Worm (Caenorhabditis elegans): ENCODE results near the gene nex-2.

Gene nex-2

DNA sequence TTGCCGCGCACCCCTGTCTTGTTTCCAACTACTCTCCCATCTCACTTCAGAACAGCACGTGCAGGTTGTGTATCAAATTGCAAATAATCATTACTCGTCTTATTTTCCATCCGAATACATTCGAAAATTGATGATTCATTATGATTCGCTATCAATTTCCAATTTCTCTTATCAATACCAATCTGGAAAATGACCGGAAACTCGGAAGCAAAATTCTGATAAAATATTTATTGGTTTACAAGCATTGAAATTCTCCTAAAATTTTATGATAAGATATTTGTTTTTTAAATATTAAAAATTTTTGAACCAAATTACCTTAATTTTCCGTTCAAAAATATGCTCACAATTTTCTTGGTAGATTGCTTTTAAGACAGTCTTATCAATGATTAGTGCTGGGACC is 24.9 kb downstream of the nex-2 start:
- TF ChIP-seq tab-1 (GFP tag; IDR thresholded peaks at IDR 0.05) (no peak), flt-1 (GFP tag; IDR thresholded peaks at IDR 0.05) (no peak)

DNA sequence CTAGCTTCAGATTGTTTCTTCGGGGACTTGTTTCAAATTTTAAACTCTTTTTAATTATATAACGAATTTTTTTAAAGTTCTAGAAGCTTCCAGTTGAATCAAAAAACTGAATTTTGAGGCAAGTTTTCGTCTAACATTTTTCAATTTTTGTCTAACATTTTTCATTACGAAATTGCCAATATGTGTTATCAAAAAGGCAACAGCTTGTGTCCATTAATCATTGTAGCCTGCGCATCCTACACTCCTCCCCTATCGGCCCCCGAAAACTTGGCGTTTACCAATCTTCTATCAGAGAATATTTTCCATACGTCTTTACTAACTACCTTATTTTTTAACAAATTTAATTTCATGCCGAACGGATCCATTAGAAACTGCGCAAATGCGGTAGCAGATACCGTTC is 30.1 kb downstream of the nex-2 start, which contains the start of gene vglu-3:
Gene vglu-3 (plus strand): TSS at position 301 of the 400 bp plus-strand sequence.
- TF ChIP-seq ztf-29 (GFP tag; IDR thresholded peaks at IDR 0.05) (no peak), cog-1 (tag; optimal IDR thresholded peaks at IDR 0.05) (no peak), klf-2 (GFP tag; conservative IDR thresholded peaks at IDR 0.05) (no peak), ref-1 (GFP tag; conservative IDR thresholded peaks at IDR 0.05) (no peak), flt-1 (GFP tag; IDR thresholded peaks at IDR 0.05) (no peak), ztf-23 (GFP tag; IDR thresholded peaks at IDR 0.05) (no peak), tab-1 (GFP tag; IDR thresholded peaks at IDR 0.05) (no peak), med-1 (GFP tag; optimal IDR thresholded peaks at IDR 0.05; ENCODE audit: insufficient read depth) (no peak), T22C8.4 (GFP tag; IDR thresholded peaks at IDR 0.05) (no peak)

DNA sequence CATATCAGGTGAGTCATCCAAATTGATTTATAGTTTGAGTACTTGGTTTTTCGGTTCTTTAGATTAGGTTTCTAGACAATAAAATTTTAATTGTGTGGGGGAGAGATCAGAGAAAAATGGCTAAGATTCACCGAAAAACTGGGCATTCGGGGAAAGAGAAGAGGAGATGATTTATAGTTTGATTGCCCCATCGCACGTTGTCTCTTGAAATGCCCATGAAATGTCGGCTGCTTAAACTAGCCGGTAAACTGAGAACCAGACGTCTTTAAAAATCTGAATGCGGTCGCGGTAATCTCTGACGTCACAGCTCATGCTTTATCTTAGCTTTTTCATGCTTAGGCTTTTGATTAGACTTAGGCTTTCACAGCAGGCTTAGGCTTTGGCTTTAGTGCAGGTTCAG is 33.3 kb downstream of the nex-2 start:
- TF ChIP-seq ref-1 (GFP tag; conservative IDR thresholded peaks at IDR 0.05) (no peak), klf-2 (GFP tag; conservative IDR thresholded peaks at IDR 0.05) (no peak)

DNA sequence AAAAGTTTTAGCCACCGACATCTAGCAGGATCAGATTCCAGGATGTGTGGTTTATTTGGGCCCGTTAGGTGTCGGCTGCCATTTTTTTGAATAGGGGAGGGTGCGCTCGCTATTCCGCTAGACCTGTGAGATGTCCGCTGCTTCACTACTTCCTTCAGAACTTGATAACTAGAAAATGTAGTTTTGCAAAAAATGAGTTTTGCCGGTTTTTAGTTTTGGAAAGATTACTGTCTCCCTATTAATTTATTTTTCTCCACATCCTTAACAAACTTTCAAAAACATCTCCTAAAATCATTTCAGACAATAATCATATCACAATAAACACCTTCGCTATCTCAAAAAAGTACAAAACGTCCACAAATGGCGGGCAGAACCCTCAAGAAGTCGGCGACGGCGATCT is 35.4 kb downstream of the nex-2 start, which contains the start of gene vglu-2:
Gene vglu-2 (plus strand): TSS at position 301 of the 400 bp plus-strand sequence.
- TF ChIP-seq cog-1 (tag; optimal IDR thresholded peaks at IDR 0.05) (no peak), med-1 (GFP tag; optimal IDR thresholded peaks at IDR 0.05; ENCODE audit: insufficient read depth) (no peak), ztf-29 (GFP tag; IDR thresholded peaks at IDR 0.05) (no peak), T22C8.4 (GFP tag; IDR thresholded peaks at IDR 0.05) (no peak), ref-1 (GFP tag; conservative IDR thresholded peaks at IDR 0.05) (no peak), tab-1 (GFP tag; IDR thresholded peaks at IDR 0.05) (no peak), klf-2 (GFP tag; conservative IDR thresholded peaks at IDR 0.05) (no peak), flt-1 (GFP tag; IDR thresholded peaks at IDR 0.05) (no peak), ztf-23 (GFP tag; IDR thresholded peaks at IDR 0.05) (no peak)

DNA sequence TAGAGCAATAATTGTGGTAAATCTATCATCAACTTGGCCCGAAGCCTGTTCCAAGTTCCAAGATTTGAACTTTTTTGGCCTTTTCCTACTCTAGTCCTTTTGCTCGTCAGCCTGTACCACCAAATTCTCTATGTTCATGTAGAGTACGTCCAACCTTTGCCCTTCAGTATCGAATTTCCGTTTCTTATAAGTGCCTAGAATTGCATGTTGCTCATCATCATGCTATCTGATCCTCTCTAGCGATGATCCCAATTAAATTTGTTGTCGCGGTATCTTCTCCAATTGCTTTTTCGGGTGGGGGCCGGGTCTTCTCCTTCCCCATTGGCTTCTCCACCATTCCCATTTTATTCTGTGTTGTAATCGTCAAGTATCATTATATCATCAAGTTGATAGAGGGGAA is 36.3 kb downstream of the nex-2 start:
- TF ChIP-seq flt-1 (GFP tag; IDR thresholded peaks at IDR 0.05) (no peak), ref-1 (GFP tag; conservative IDR thresholded peaks at IDR 0.05) (no peak), T22C8.4 (GFP tag; IDR thresholded peaks at IDR 0.05) (no peak), klf-2 (GFP tag; conservative IDR thresholded peaks at IDR 0.05) (no peak), med-1 (GFP tag; optimal IDR thresholded peaks at IDR 0.05; ENCODE audit: insufficient read depth) (no peak), ztf-29 (GFP tag; IDR thresholded peaks at IDR 0.05) (no peak), ztf-23 (GFP tag; IDR thresholded peaks at IDR 0.05) (no peak), tab-1 (GFP tag; IDR thresholded peaks at IDR 0.05) (no peak), cog-1 (tag; optimal IDR thresholded peaks at IDR 0.05) (no peak)

DNA sequence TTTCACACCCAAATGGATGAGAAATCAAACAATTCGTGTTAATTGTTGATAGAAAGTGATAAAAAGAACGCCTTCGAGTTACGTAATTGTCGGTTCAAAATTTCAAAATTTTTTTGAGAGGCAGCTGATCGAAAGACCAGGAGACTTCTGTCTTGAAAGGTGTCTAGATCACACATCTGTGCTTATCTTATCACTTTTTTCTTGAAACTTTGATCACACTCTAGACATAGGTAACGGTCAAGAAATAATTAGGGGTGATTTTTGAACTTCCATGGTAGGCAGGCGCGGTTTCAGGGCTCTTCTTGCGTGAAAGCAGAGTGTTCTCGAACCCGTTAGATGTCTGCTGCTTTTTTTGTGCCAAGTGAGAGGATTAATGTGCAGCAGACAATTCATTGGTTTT is 36.9 kb downstream of the nex-2 start:
- TF ChIP-seq tab-1 (GFP tag; IDR thresholded peaks at IDR 0.05) (no peak), ref-1 (GFP tag; conservative IDR thresholded peaks at IDR 0.05) (no peak), med-1 (GFP tag; optimal IDR thresholded peaks at IDR 0.05; ENCODE audit: insufficient read depth) (no peak), klf-2 (GFP tag; conservative IDR thresholded peaks at IDR 0.05) (no peak), ztf-29 (GFP tag; IDR thresholded peaks at IDR 0.05) (no peak), cog-1 (tag; optimal IDR thresholded peaks at IDR 0.05) (no peak), flt-1 (GFP tag; IDR thresholded peaks at IDR 0.05) (no peak), ztf-23 (GFP tag; IDR thresholded peaks at IDR 0.05) (no peak), T22C8.4 (GFP tag; IDR thresholded peaks at IDR 0.05) (no peak)

DNA sequence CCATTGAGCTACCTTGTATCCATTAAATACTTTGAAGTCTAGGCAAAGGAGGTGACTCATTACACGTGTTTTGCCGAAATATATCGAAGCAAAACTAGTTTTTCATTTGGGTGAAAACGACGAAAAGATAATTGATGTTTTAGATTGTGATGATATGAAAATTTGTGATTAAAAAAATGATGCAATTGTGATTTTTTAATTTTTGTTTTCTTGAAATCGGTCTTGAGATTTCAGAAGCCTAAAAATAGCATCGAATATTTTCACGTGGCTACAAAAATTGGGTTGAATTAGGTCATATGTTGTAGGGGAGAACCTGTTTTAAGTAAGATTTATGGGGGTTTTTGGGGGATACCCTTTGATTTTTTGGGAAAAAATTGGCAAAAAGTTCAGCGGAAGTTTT is 39.7 kb downstream of the nex-2 start:
- TF ChIP-seq ztf-23 (GFP tag; IDR thresholded peaks at IDR 0.05) (no peak), T22C8.4 (GFP tag; IDR thresholded peaks at IDR 0.05) (no peak), ref-1 (GFP tag; conservative IDR thresholded peaks at IDR 0.05) (no peak), cog-1 (tag; optimal IDR thresholded peaks at IDR 0.05) (no peak), klf-2 (GFP tag; conservative IDR thresholded peaks at IDR 0.05) (no peak), tab-1 (GFP tag; IDR thresholded peaks at IDR 0.05) (no peak), med-1 (GFP tag; optimal IDR thresholded peaks at IDR 0.05; ENCODE audit: insufficient read depth) (no peak), ztf-29 (GFP tag; IDR thresholded peaks at IDR 0.05) (no peak), flt-1 (GFP tag; IDR thresholded peaks at IDR 0.05) (no peak)

DNA sequence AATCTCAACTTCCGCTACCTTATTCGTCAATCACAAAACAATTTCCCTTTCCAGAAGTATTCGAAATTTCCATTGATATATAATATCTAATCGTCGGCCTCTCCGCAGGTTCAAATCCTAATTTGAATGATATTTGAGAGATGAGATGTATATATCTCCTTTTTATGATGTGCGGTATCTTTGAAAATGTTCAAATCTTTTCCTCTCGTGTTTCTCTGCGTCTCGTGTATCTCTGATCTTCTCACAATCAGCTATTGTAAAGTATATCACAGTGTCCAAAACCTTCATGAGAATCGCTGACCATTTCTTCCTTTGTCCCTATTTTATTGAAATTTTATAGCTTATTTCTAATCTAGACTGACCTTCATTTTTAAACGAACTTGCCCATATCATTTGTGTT is 40.4 kb downstream of the nex-2 start:
- TF ChIP-seq flt-1 (GFP tag; IDR thresholded peaks at IDR 0.05) (no peak), cog-1 (tag; optimal IDR thresholded peaks at IDR 0.05) (no peak)

DNA sequence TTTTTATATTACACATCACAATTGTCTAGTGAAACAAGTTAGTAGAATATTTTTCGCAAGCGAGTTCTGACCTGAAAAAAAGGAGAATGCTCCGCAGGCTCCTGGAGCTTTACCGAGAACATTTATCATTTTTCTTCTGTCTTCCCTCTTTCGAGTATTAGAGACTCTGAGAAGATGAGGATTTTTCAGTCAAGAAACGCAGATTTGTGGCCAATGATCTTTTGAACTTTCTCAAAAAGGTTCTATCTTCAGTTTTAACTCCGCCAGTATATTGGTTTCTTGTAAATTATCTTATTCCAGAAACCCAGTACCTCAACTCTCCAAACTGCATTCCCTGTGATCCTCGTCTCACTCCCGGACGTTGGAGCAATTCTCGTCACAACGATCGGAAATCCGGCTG is 44.6 kb downstream of the nex-2 start, which contains the start of gene K10G9.2:
Gene K10G9.2 (plus strand): TSS at position 301 of the 400 bp plus-strand sequence.
- TF ChIP-seq ztf-23 (GFP tag; IDR thresholded peaks at IDR 0.05) (no peak), tab-1 (GFP tag; IDR thresholded peaks at IDR 0.05) (no peak), T22C8.4 (GFP tag; IDR thresholded peaks at IDR 0.05) (no peak), ref-1 (GFP tag; conservative IDR thresholded peaks at IDR 0.05) (no peak), ztf-29 (GFP tag; IDR thresholded peaks at IDR 0.05) (no peak), med-1 (GFP tag; optimal IDR thresholded peaks at IDR 0.05; ENCODE audit: insufficient read depth) (no peak), cog-1 (tag; optimal IDR thresholded peaks at IDR 0.05) (no peak), klf-2 (GFP tag; conservative IDR thresholded peaks at IDR 0.05) (no peak), flt-1 (GFP tag; IDR thresholded peaks at IDR 0.05) (no peak)

DNA sequence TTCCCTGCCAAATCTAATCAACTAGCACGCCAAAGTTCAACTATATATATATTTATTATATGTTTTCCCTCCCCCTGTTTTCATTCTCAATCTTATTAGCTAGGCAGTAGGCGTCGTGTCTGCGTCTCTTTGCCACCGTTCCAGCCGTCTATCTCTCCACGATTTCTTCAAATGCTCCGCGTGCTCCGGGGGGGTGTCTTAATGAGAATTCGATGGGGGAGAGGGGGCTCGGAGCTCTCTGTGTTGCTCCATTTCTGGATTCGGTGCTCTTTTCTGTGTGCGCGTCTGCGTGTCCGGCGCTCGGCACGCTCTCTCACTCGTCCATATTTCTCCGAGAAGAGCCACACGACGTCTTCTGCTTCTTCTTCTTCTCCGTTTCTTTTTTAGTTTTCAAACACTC is 46.0 kb downstream of the nex-2 start:
- TF ChIP-seq T22C8.4 (GFP tag; IDR thresholded peaks at IDR 0.05) = no peak
- peak; percentile 37 for TF ChIP-seq cog-1 (tag; optimal IDR thresholded peaks at IDR 0.05)

DNA sequence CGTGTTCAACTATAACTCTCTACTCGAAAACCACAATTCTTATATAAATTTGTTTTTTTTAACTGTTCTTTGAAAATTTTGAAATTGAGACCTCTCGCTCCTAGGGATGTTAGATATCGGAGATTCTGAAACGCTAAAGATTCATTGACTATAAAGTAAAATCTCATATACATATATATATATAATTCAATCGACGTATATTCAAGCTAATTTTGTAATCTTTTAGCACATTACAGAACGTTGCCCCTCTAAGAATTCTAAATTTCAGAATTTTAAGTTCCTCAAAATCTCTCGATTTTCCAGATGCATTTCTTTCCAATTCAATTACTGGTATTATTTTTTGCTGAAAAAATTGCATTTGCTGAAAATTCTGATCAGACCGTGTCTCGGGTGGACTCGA is 51.4 kb downstream of the nex-2 start, which contains the start of gene pad-2:
Gene pad-2 (plus strand): TSS at position 301 of the 400 bp plus-strand sequence.
- TF ChIP-seq T22C8.4 (GFP tag; IDR thresholded peaks at IDR 0.05) (no peak), klf-2 (GFP tag; conservative IDR thresholded peaks at IDR 0.05) (no peak), flt-1 (GFP tag; IDR thresholded peaks at IDR 0.05) (no peak), tab-1 (GFP tag; IDR thresholded peaks at IDR 0.05) (no peak), ref-1 (GFP tag; conservative IDR thresholded peaks at IDR 0.05) (no peak), ztf-29 (GFP tag; IDR thresholded peaks at IDR 0.05) (no peak), ztf-23 (GFP tag; IDR thresholded peaks at IDR 0.05) (no peak), cog-1 (tag; optimal IDR thresholded peaks at IDR 0.05) (no peak)

All from whole organism, midembryonic.